Fruit fly (Drosophila melanogaster) whole organism, wandering third instar larva: ENCODE data around the gene CG43610.

Source experiments
- Abd-B ChIP-seq: fragments of >200 bp; optimal IDR thresholded peaks from 2 replicates; lab custom pipeline; 2017; ENCODE audit warnings: missing biosample characterization, missing genetic modification characterization
- CG32264 ChIP-seq: fragments of 200-800 bp; sonication (Bioruptor generic); optimal IDR thresholded peaks from 2 replicates; lab custom pipeline; 2016; ENCODE audit warnings: missing biosample characterization, missing genetic modification characterization
- CG9705 ChIP-seq: fragments of 200-800 bp; sonication (Bioruptor generic); optimal IDR thresholded peaks from 2 replicates; lab custom pipeline; 2018; ENCODE audit warnings: missing biosample characterization, mild to moderate bottlenecking, missing genetic modification characterization
- Dfd ChIP-seq: fragments of >200 bp; optimal IDR thresholded peaks from 2 replicates; lab custom pipeline; 2017; ENCODE audit warnings: missing biosample characterization, missing genetic modification characterization
- Dif ChIP-seq: fragments of 200-275, 200-300 bp; sonication (Bioruptor generic); optimal IDR thresholded peaks from 2 replicates; lab custom pipeline; 2018; ENCODE audit warnings: missing biosample characterization, missing genetic modification characterization; ENCODE audit not compliant: partially characterized antibody
- GATAd ChIP-seq: sonication (Bioruptor generic); optimal IDR thresholded peaks from 2 replicates; lab custom pipeline; 2016; ENCODE audit warnings: missing biosample characterization, missing genetic modification characterization
- Hr78 ChIP-seq: fragments of >200 bp; optimal IDR thresholded peaks from 2 replicates; lab custom pipeline; 2017; ENCODE audit warnings: missing biosample characterization, missing genetic modification characterization
- N ChIP-seq: fragments of >200 bp; optimal IDR thresholded peaks from 2 replicates; lab custom pipeline; 2018; ENCODE audit warnings: missing biosample characterization, missing external identifiers, missing genetic modification characterization
- OdsH ChIP-seq: fragments of 200-800 bp; sonication (Bioruptor generic); optimal IDR thresholded peaks from 2 replicates; lab custom pipeline; 2016; ENCODE audit warnings: missing biosample characterization, mild to moderate bottlenecking, missing genetic modification characterization
- Rel ChIP-seq, 2 experiments: fragments of 200-800 bp; sonication (Bioruptor generic) in 1 of 2; optimal IDR thresholded peaks; 2 replicates in 1 of 2; 3 replicates in 1 of 2; lab custom pipeline; 2016 to 2019; ENCODE audit warnings: mild to moderate bottlenecking in 2 of 2, missing biosample characterization in 2 of 2, missing genetic modification characterization in 2 of 2, moderate library complexity in 1 of 2
- lola ChIP-seq: fragments of >200 bp; optimal IDR thresholded peaks from 2 replicates; lab custom pipeline; 2017; ENCODE audit warnings: missing biosample characterization, missing genetic modification characterization
- psq ChIP-seq: fragments of 200-800 bp; sonication (Bioruptor generic); optimal IDR thresholded peaks from 3 replicates; lab custom pipeline; 2017; ENCODE audit warnings: missing biosample characterization, mild to moderate bottlenecking, missing genetic modification characterization, moderate library complexity
- usp ChIP-seq: fragments of >200 bp; optimal IDR thresholded peaks from 2 replicates; lab custom pipeline; 2017; ENCODE audit warnings: missing biosample characterization, missing genetic modification characterization

DNA sequence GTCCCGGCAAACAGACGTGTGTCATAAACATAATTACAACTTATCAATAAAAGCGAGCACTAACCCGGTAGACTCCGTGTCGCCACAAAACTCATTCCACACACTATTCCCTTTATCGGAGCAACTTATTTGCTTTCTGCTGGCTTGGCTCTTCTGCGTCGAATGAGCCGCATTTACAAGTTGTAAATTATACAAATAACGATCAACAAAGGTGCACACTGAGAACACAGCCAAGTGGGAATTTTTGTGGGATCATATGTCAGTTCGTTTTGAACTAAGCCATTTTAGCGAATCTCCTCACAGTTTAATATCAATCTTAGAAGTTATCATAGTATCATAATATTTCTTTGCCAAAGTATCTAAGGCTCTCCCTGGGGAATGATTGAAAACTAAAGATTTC, 19.4 kb downstream of the CG43610 start:
- TF ChIP-seq Dif (GFP tag; lab: Kevin White, UChicago) (no peak), GATAd (no peak), Hr78 (GFP tag; lab: Kevin White, UChicago) (no peak), CG32264 (GFP tag; lab: Kevin White, UChicago) (no peak), CG9705 (no peak), OdsH (no peak), N (GFP tag; lab: Kevin White, UChicago) (no peak), lola (GFP tag; lab: Kevin White, UChicago) (no peak), psq (GFP tag; lab: Kevin White, UChicago) (no peak), Dfd (GFP tag; lab: Kevin White, UChicago) (no peak), Abd-B (GFP tag; lab: Kevin White, UChicago) (no peak), Rel (GFP tag; optimal IDR thresholded peaks at IDR 0.05; lab: Kevin White, UChicago) (no peak), Rel (tag; optimal IDR thresholded peaks at IDR 0.05; lab: Kevin White, UChicago) (no peak), usp (GFP tag; lab: Kevin White, UChicago) (no peak)
